Worm (Caenorhabditis elegans): Measurements from ENCODE around the gene gldi-8.

Gene gldi-8

DNA sequence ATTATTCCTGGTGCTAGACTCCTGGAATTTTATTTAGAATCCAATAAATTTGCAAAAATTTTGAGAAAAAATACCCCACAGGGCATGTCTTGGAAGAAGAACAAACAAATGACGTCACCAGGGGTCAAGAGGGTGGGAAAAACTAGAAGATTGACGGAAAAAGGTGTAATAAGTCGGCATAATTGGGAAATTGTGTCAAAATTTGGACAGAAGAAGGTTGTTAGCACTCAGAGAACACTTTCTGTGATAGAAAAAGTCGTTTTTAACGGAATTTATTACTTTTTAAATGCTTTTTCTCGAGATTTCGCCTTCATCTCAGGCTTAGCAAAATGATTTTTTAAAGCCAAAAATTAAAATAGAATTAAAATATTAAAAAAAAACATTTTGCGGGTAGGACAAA, 7.8 kb upstream of the gldi-8 start:
- TF ChIP-seq skn-1 (tag; optimal IDR thresholded peaks at IDR 0.05), result no peak
- no peak for TF ChIP-seq fkh-10 (GFP tag; optimal IDR thresholded peaks at IDR 0.05)
- no peak for TF ChIP-seq aly-2 (tag; optimal IDR thresholded peaks at IDR 0.05)
- TF ChIP-seq hmg-11 (tag; optimal IDR thresholded peaks at IDR 0.05), result no peak
- TF ChIP-seq ama-1 (optimal IDR thresholded peaks at IDR 0.05), result no peak
- TF ChIP-seq pqm-1 (tag; optimal IDR thresholded peaks at IDR 0.05), result no peak
- TF ChIP-seq nhr-12 (tag; optimal IDR thresholded peaks at IDR 0.05), result no peak

ce11 chrIII:12606175-12606574, 6.6 kb upstream of the gldi-8 start:
- TF ChIP-seq elt-2 (tag; optimal IDR thresholded peaks at IDR 0.05), result peak; percentile 29
- peak; percentile 30 for TF ChIP-seq pha-4 (tag; optimal IDR thresholded peaks at IDR 0.05)
- TF ChIP-seq fkh-2 (tag; optimal IDR thresholded peaks at IDR 0.05), result no peak

DNA sequence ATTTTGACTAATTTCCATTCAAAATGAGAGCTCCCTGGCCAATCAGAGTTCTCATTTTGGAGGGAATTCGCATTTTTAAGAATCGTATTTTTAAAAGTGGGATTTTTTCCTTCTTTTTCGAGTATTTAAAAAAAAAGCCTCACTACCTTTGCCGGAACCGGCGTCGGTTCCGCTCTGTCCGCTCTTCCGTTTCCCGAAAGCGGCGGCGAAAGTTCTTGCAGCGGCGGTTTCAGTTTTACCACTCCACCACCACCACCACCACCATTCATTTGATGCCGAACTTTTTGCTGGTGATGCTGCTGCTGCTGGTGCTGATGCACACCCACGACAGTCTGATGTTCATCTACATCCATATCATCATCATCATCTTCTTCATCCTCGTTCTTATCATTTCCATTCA, 2.5 kb upstream of the gldi-8 start:
- TF ChIP-seq elt-3 (tag; optimal IDR thresholded peaks at IDR 0.05) (no peak), ceh-82 (tag; optimal IDR thresholded peaks at IDR 0.05) (no peak), egl-5 (tag; optimal IDR thresholded peaks at IDR 0.05) (no peak), nhr-76 (tag; optimal IDR thresholded peaks at IDR 0.05) (no peak), lsy-12 (tag; optimal IDR thresholded peaks at IDR 0.05) (no peak), eor-1 (tag; optimal IDR thresholded peaks at IDR 0.05) (no peak), nhr-67 (tag; optimal IDR thresholded peaks at IDR 0.05) (no peak)

DNA sequence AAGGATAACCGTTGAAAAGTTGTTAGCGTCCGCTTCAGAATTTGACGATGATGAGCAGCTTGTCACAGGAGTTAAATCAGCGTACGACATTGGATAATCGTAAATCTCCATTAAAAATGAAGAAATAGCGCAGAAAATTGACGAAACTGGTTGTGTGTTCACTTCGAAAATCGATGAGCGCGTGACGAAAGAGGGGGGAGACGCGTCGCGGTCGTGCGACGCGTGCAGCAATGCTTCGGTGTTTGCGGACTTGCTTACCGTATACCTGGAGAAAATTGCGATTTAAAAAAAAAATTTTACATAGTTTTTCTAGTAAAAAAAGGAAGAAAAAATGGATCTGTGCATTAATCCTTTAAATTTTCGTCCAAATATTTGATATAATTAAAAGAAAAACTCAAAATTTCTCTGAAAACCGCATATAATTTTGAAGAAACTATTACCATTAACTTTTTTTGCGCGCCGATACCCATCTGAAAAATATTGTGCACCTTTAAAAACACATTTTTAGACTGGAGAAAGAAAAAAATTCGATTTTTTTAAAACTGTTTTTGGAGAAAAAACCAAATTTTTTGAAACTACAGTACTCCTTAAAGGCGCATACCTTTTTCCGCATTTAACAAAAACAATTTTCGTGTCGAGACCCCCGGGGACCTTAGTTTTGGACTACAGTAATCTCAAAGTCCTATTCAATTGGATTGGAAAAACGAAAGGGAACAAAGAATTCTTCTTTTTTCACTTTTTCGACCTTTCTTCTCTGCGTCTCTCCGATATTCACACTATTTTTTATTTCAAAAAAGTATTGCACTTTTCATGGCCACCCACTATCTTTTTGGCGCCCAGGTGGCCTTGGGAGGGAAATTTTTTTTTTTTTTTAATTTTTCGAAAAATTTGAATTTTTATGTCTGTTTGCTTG, 855 bp downstream of the gldi-8 start:
- TF ChIP-seq sea-2 (GFP tag; optimal IDR thresholded peaks at IDR 0.05) (peak; percentile 92), pqm-1 (tag; optimal IDR thresholded peaks at IDR 0.05) (peak; percentile 10), R02D3.7 (tag; optimal IDR thresholded peaks at IDR 0.05) (peak; percentile 53), skn-1 (tag; optimal IDR thresholded peaks at IDR 0.05) (peak; percentile 70), pha-4 (tag; optimal IDR thresholded peaks at IDR 0.05) (peak; percentile 89), zag-1 (tag; optimal IDR thresholded peaks at IDR 0.05) (no peak), lin-39 (tag; optimal IDR thresholded peaks at IDR 0.05) (peak; percentile 97), unc-62 (GFP tag; optimal IDR thresholded peaks at IDR 0.05) (no peak), nhr-28 (tag; optimal IDR thresholded peaks at IDR 0.05) (peak; percentile 21), jun-1 (tag; optimal IDR thresholded peaks at IDR 0.05) (peak; percentile 49), ceh-28 (tag; optimal IDR thresholded peaks at IDR 0.05) (peak; percentile 89), ceh-9 (tag; optimal IDR thresholded peaks at IDR 0.05) (no peak), fkh-10 (GFP tag; optimal IDR thresholded peaks at IDR 0.05) (peak; percentile 70), eor-1 (tag; optimal IDR thresholded peaks at IDR 0.05) (peak in 1 of 2 experiments; percentile 49), tbx-2 (tag; optimal IDR thresholded peaks at IDR 0.05) (peak; percentile 40), hmg-11 (tag; optimal IDR thresholded peaks at IDR 0.05) (peak; percentile 54), nfya-1 (tag; optimal IDR thresholded peaks at IDR 0.05; ENCODE audit: insufficient read depth) (peak; percentile 98), daf-12 (tag; optimal IDR thresholded peaks at IDR 0.05) (no peak), elt-3 (tag; optimal IDR thresholded peaks at IDR 0.05) (no peak), nhr-237 (tag; optimal IDR thresholded peaks at IDR 0.05) (no peak), nhr-43 (tag; optimal IDR thresholded peaks at IDR 0.05; ENCODE audit: poor library complexity, severe bottlenecking) (peak; percentile 24), lsy-12 (tag; optimal IDR thresholded peaks at IDR 0.05) (peak; percentile 59), nhr-77 (tag; optimal IDR thresholded peaks at IDR 0.05) (peak; percentile 68), lin-15B (tag; optimal IDR thresholded peaks at IDR 0.05) (peak; percentile 92), fkh-2 (tag; optimal IDR thresholded peaks at IDR 0.05) (no peak), elt-2 (tag; optimal IDR thresholded peaks at IDR 0.05) (peak; percentile 27), nhr-25 (tag; optimal IDR thresholded peaks at IDR 0.05) (peak; percentile 93), elt-1 (tag; optimal IDR thresholded peaks at IDR 0.05) (peak; percentile 37), ama-1 (optimal IDR thresholded peaks at IDR 0.05) (peak; percentile 93), snpc-4 (tag; optimal IDR thresholded peaks at IDR 0.05) (peak; percentile 83), ztf-4 (tag; optimal IDR thresholded peaks at IDR 0.05) (no peak), nhr-23 (tag; optimal IDR thresholded peaks at IDR 0.05) (peak; percentile 91), egl-5 (tag; optimal IDR thresholded peaks at IDR 0.05) (peak; percentile 91)

Data from whole organism, L3 larva.